Fruit fly (Drosophila melanogaster) whole organism, prepupa: ENCODE data around the gene Cpr66Cb.

Experiments
- CG3919 ChIP-seq: fragments of 200-800 bp; sonication (Bioruptor generic); optimal IDR thresholded peaks from 3 replicates; lab custom pipeline; 2016; ENCODE audit warnings: missing biosample characterization, missing genetic modification characterization
- CG6163 ChIP-seq: fragments of 200-800 bp; sonication (Bioruptor generic); IDR thresholded peaks from 3 replicates; pipeline ENCODE4 v1.3.6; 2022; ENCODE audit warnings: missing biosample characterization, missing genetic modification characterization
- CG8119 ChIP-seq: fragments of 200-800 bp; sonication (Bioruptor generic); IDR thresholded peaks from 3 replicates; pipeline ENCODE4 v1.3.6; 2022; ENCODE audit warnings: missing biosample characterization, missing genetic modification characterization
- Gug ChIP-seq: fragments of 200-800 bp; sonication (Bioruptor generic); IDR thresholded peaks from 2 replicates; pipeline ENCODE4 v1.3.6; 2022; ENCODE audit warnings: missing biosample characterization, missing genetic modification characterization
- achi ChIP-seq: fragments of 200-800 bp; sonication (Bioruptor generic); optimal IDR thresholded peaks from 3 replicates; lab custom pipeline; 2016; ENCODE audit warnings: missing biosample characterization, missing genetic modification characterization
- dac ChIP-seq: fragments of 200-800 bp; sonication (Bioruptor generic); optimal IDR thresholded peaks from 2 replicates; lab custom pipeline; 2017; ENCODE audit warnings: missing biosample characterization, mild to moderate bottlenecking, missing genetic modification characterization

DNA sequence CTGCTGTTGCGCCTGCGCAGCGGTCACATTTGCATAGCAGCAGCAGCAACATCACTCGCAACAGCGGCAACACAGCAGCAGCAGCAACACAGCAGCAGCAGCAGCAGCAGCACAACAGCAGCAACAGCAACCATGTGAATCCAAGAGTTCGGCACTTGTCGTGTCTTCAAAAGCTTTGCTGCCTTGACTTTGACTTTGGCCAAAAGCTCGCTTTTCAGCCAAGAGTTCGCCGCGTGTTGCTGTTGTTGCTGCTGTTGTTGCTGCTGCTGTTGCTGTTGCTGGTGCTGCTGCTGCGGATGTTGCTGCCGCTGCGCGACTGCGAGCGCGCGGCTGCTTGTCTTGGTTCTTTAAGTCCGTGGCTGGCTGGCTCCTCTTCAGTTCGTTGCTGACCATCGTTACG, 35.6 kb downstream of the Cpr66Cb start, which contains the start of gene ImpE1:
- TF ChIP-seq CG3919 (peak; percentile 74), achi (no peak), Gug (no peak), dac (GFP tag; lab: Kevin White, UChicago) (no peak), CG6163 (GFP tag; lab: Robert Waterston, UW) (no peak), CG8119 (GFP tag; lab: Robert Waterston, UW) (no peak)
